Worm (Caenorhabditis elegans): ENCODE results near the gene snpc-1.1.

ce11 chrII:7810162-7810868, 29.2 kb upstream of the snpc-1.1 start:
- TF ChIP-seq C04F5.9 (tag; optimal IDR thresholded peaks at IDR 0.05) (no peak), isw-1 (GFP tag; IDR thresholded peaks at IDR 0.05) (no peak), pqm-1 (tag; optimal IDR thresholded peaks at IDR 0.05) (no peak), lir-3 (tag; optimal IDR thresholded peaks at IDR 0.05; ENCODE audit: poor library complexity) (no peak), aly-2 (tag; optimal IDR thresholded peaks at IDR 0.05) (no peak), unc-86 (tag; optimal IDR thresholded peaks at IDR 0.05) (no peak), unc-62 (GFP tag; optimal IDR thresholded peaks at IDR 0.05) (no peak), nhr-76 (tag; optimal IDR thresholded peaks at IDR 0.05) (no peak), F16B12.6 (tag; optimal IDR thresholded peaks at IDR 0.05) (no peak), egl-27 (tag; optimal IDR thresholded peaks at IDR 0.05) (no peak), lsy-2 (tag; optimal IDR thresholded peaks at IDR 0.05) (no peak), nhr-237 (tag; optimal IDR thresholded peaks at IDR 0.05) (no peak), nhr-12 (tag; optimal IDR thresholded peaks at IDR 0.05) (no peak), ztf-11 (tag; optimal IDR thresholded peaks at IDR 0.05) (no peak)

Measured in whole organism, L1 larva.